Fruit fly (Drosophila melanogaster): ENCODE results near the gene Cox11.

Cox11 gene

DNA sequence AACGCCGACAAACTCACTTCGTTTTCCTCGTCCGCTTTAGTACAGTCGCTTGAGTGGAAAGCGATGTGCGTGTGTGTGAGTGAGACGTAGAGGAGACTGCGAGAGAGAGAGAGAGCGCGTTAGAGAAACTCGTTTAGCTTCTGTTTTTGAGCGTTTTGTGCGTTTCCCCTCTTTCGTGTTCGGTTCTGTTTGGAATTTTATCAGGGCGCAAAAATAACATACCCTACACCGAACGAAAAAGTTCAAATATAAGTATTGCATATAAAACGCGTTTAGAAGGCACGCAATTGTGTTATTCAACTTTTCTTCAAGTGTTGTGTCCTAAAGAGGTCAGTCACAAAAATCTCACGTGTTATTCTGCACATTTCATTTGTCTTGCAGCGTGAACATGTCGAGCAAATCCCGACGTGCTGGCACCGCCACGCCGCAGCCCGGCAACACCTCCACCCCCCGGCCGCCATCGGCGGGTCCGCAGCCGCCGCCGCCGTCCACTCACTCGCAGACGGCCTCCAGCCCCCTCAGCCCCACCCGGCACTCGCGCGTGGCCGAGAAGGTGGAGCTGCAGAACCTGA is 16.3 kb downstream of the Cox11 start (continued):
- TF ChIP-seq Spps (tag; optimal IDR thresholded peaks at IDR 0.05) (no peak), fd3F (GFP tag; optimal IDR thresholded peaks at IDR 0.05) (peak; percentile 1), CG18011 (GFP tag; optimal IDR thresholded peaks at IDR 0.05) (peak; percentile 14), CG1647 (GFP tag; optimal IDR thresholded peaks at IDR 0.05) (no peak), dmrt11E (tag; optimal IDR thresholded peaks at IDR 0.05) (no peak), Dek (tag; optimal IDR thresholded peaks at IDR 0.05) (peak; percentile 39), zen2 (GFP tag; IDR thresholded peaks at IDR 0.05; ENCODE audit: partially characterized antibody) (no peak), fru (optimal IDR thresholded peaks at IDR 0.05) (no peak), CG33557 (GFP tag; optimal IDR thresholded peaks at IDR 0.05) (no peak), CG6272 (GFP tag; IDR thresholded peaks at IDR 0.05) (no peak; the same call in 1 of the 2 replicates), D19B (GFP tag; optimal IDR thresholded peaks at IDR 0.05) (no peak), eve (GFP tag; optimal IDR thresholded peaks at IDR 0.05) (no peak), CG7963 (GFP tag; IDR thresholded peaks at IDR 0.05; ENCODE audit: partially characterized antibody) (no peak), B-H1 (GFP tag; IDR thresholded peaks at IDR 0.05) (peak; percentile 47; the same call in 1 of the 3 replicates), gfzf (GFP tag; optimal IDR thresholded peaks at IDR 0.05) (no peak), CG16863 (GFP tag; optimal IDR thresholded peaks at IDR 0.05) (peak; percentile 36), so (GFP tag; IDR thresholded peaks at IDR 0.05) (peak; percentile 70; the same call in 1 of the 3 replicates), Ravus (GFP tag; IDR thresholded peaks at IDR 0.05) (no peak), CG42726 (GFP tag; IDR thresholded peaks at IDR 0.05; ENCODE audit: partially characterized antibody) (peak; percentile 54; the same call in 1 of the 2 replicates), ttk (GFP tag; IDR thresholded peaks at IDR 0.05) (peak; percentile 27; the same call in 1 of the 2 replicates), CG17359 (tag; optimal IDR thresholded peaks at IDR 0.05) (peak; percentile 44), PHDP (tag; optimal IDR thresholded peaks at IDR 0.05) (peak; percentile 57), HLH3B (GFP tag; IDR thresholded peaks at IDR 0.05) (0 out of 2 replicates have a peak, but pooled peaks have one; percentile 42), CG10147 (GFP tag; optimal IDR thresholded peaks at IDR 0.05) (peak; percentile 41), Hr78 (GFP tag; optimal IDR thresholded peaks at IDR 0.05) (peak in 1 of 2 experiments; percentile 34), CG31224 (GFP tag; IDR thresholded peaks at IDR 0.05) (no peak; the same call in 1 of the 2 replicates), Trl (optimal IDR thresholded peaks at IDR 0.05) (peak; percentile 81 to 90), Trl (GFP tag; optimal IDR thresholded peaks at IDR 0.05) (peak; percentile 49), Six4 (GFP tag; optimal IDR thresholded peaks at IDR 0.05) (peak; percentile 10), CG15479 (GFP tag; optimal IDR thresholded peaks at IDR 0.05) (peak; percentile 9), CG15073 (GFP tag; optimal IDR thresholded peaks at IDR 0.05) (no peak), CG8478 (optimal IDR thresholded peaks at IDR 0.05) (no peak), row (GFP tag; IDR thresholded peaks at IDR 0.05) (peak; percentile 82), CG12299 (tag; optimal IDR thresholded peaks at IDR 0.05) (no peak), twi (tag; optimal IDR thresholded peaks at IDR 0.05) (no peak), CG18599 (GFP tag; optimal IDR thresholded peaks at IDR 0.05) (peak; percentile 74), kah (GFP tag; optimal IDR thresholded peaks at IDR 0.05) (no peak), CG2875 (GFP tag; optimal IDR thresholded peaks at IDR 0.05) (no peak), ab (GFP tag; optimal IDR thresholded peaks at IDR 0.05) (peak; percentile 15), Doc3 (GFP tag; IDR thresholded peaks at IDR 0.05; ENCODE audit: partially characterized antibody) (no peak), Stat92E (GFP tag; optimal IDR thresholded peaks at IDR 0.05) (no peak), wdn (GFP tag; IDR thresholded peaks at IDR 0.05) (peak; percentile 60), maf-S (GFP tag; optimal IDR thresholded peaks at IDR 0.05) (peak; percentile 7), CG10959 (GFP tag; IDR thresholded peaks at IDR 0.05) (no peak), abd-A (tag; optimal IDR thresholded peaks at IDR 0.05) (no peak), CG30403 (GFP tag; optimal IDR thresholded peaks at IDR 0.05) (peak; percentile 57), Atf3 (GFP tag; optimal IDR thresholded peaks at IDR 0.05) (no peak), pros (GFP tag; optimal IDR thresholded peaks at IDR 0.05) (no peak), caup (GFP tag; optimal IDR thresholded peaks at IDR 0.05; ENCODE audit: severe bottlenecking) (peak; percentile 66), Camta (GFP tag; optimal IDR thresholded peaks at IDR 0.05) (no peak)

Measured in whole organism, embryonic.